Worm (Caenorhabditis elegans) whole organism, young adult: ENCODE measurements around the gene glt-5.
A peak's percentile ranks its signal among the peaks of the same experiment; 100 is the strongest.

Source experiments
- B0019.2 ChIP-seq: fragments of 200-800 bp; sonication (Bioruptor generic); conservative IDR thresholded peaks from 2 replicates; pipeline ENCODE4 v1.3.6; 2022; ENCODE audit warnings: missing genetic modification reagents, missing genetic modification characterization, missing compliant biosample characterization
- B0261.1 ChIP-seq: sonication (generic microtip); optimal IDR thresholded peaks from 2 replicates; lab custom pipeline; 2016; ENCODE audit warnings: mild to moderate bottlenecking, missing genetic modification characterization, moderate library complexity, missing compliant biosample characterization
- B0336.3 ChIP-seq: fragments of 200-800 bp; sonication (Bioruptor generic); IDR thresholded peaks from 2 replicates; pipeline ENCODE4 v1.3.6; 2022; ENCODE audit warnings: missing genetic modification characterization, missing compliant biosample characterization
- C17E4.6 ChIP-seq: fragments of 200-800 bp; sonication (Bioruptor generic); IDR thresholded peaks from 2 replicates; pipeline ENCODE4 v1.3.6; 2022; ENCODE audit warnings: missing genetic modification reagents, missing genetic modification characterization, missing compliant biosample characterization
- F22D6.2 ChIP-seq: sonication (generic microtip); optimal IDR thresholded peaks from 2 replicates; lab custom pipeline; 2016; ENCODE audit warnings: mild to moderate bottlenecking, missing genetic modification characterization, missing compliant biosample characterization
- F23B12.7 ChIP-seq: sonication (generic microtip); optimal IDR thresholded peaks from 2 replicates; lab custom pipeline; 2017; ENCODE audit warnings: missing genetic modification characterization, mild to moderate bottlenecking, missing compliant biosample characterization, antibody characterized with exemption, moderate library complexity; ENCODE audit not compliant: insufficient read depth
- F37B4.10 ChIP-seq: fragments of 200-800 bp; sonication (Bioruptor generic); IDR thresholded peaks from 2 replicates; pipeline ENCODE4 v1.3.6; 2022; ENCODE audit warnings: missing genetic modification characterization, missing compliant biosample characterization
- F55B11.4 ChIP-seq: sonication (generic microtip); optimal IDR thresholded peaks from 2 replicates; lab custom pipeline; 2016; ENCODE audit warnings: missing compliant biosample characterization, missing genetic modification characterization, borderline replicate concordance; ENCODE audit not compliant: insufficient read depth
- F57A8.1 ChIP-seq: fragments of 200-800 bp; sonication (Bioruptor generic); optimal IDR thresholded peaks from 2 replicates; lab custom pipeline; 2018; ENCODE audit warnings: mild to moderate bottlenecking, missing genetic modification characterization, moderate library complexity, missing compliant biosample characterization
- K11D2.4 ChIP-seq: fragments of 200-800 bp; sonication (Bioruptor generic); IDR thresholded peaks from 2 replicates; pipeline ENCODE4 v1.3.6; 2022; ENCODE audit warnings: missing genetic modification reagents, missing genetic modification characterization, missing compliant biosample characterization
- T07F8.4 ChIP-seq: sonication (generic microtip); optimal IDR thresholded peaks from 2 replicates; lab custom pipeline; 2016; ENCODE audit warnings: mild to moderate bottlenecking, missing genetic modification characterization, moderate library complexity, missing compliant biosample characterization
- Y79H2A.3 ChIP-seq: fragments of 200-800 bp; sonication (Bioruptor generic); conservative IDR thresholded peaks from 2 replicates; pipeline ENCODE4 v1.3.6; 2022; ENCODE audit warnings: missing genetic modification reagents, missing genetic modification characterization, missing compliant biosample characterization
- akir-1 ChIP-seq: fragments of 200-800 bp; sonication (Bioruptor generic); optimal IDR thresholded peaks from 2 replicates; lab custom pipeline; 2018; ENCODE audit warnings: mild to moderate bottlenecking, missing genetic modification characterization, moderate library complexity, missing compliant biosample characterization
- aptf-3 ChIP-seq: fragments of 200-800 bp; sonication (Bioruptor generic); IDR thresholded peaks from 2 replicates; pipeline ENCODE4 v1.3.6; 2022; ENCODE audit warnings: missing genetic modification characterization, missing compliant biosample characterization
- athp-1 ChIP-seq: sonication (generic microtip); optimal IDR thresholded peaks from 2 replicates; lab custom pipeline; 2017; ENCODE audit warnings: mild to moderate bottlenecking, missing genetic modification characterization, missing compliant biosample characterization
- attf-6 ChIP-seq: fragments of 200-800 bp; sonication (Bioruptor generic); IDR thresholded peaks from 2 replicates; pipeline ENCODE4 v1.3.6; 2022; ENCODE audit warnings: missing genetic modification reagents, missing genetic modification characterization, missing compliant biosample characterization
- cebp-1 ChIP-seq, 2 experiments: fragments of 200-800 bp in 1 of 2; sonication (Bioruptor generic) in 1 of 2; sonication (generic microtip) in 1 of 2; IDR thresholded peaks in 1 of 2; optimal IDR thresholded peaks in 1 of 2; 2 replicates each; pipeline versions ENCODE4 v1.3.6 to Lab custom; 2017 to 2022; ENCODE audit warnings: missing compliant biosample characterization in 2 of 2, missing genetic modification characterization in 2 of 2, mild to moderate bottlenecking in 1 of 2, missing genetic modification reagents in 1 of 2, moderate library complexity in 1 of 2
- cebp-2 ChIP-seq: fragments of 200-800 bp; sonication (Bioruptor generic); IDR thresholded peaks from 2 replicates; pipeline ENCODE4 v1.3.6; 2022; ENCODE audit warnings: missing genetic modification characterization, missing compliant biosample characterization
- ceh-79 ChIP-seq: sonication (generic microtip); optimal IDR thresholded peaks from 2 replicates; lab custom pipeline; 2017; ENCODE audit warnings: mild to moderate bottlenecking, missing genetic modification characterization, missing compliant biosample characterization
- dpff-1 ChIP-seq: sonication (generic microtip); optimal IDR thresholded peaks from 2 replicates; lab custom pipeline; 2017; ENCODE audit warnings: mild to moderate bottlenecking, missing genetic modification characterization, missing compliant biosample characterization
- egl-44 ChIP-seq: fragments of 200-800 bp; sonication (Bioruptor generic); IDR thresholded peaks from 2 replicates; pipeline ENCODE4 v1.3.6; 2022; ENCODE audit warnings: missing genetic modification reagents, missing genetic modification characterization, missing compliant biosample characterization
- egrh-3 ChIP-seq: fragments of 200-800 bp; sonication (Bioruptor generic); IDR thresholded peaks from 2 replicates; pipeline ENCODE4 v1.3.6; 2022; ENCODE audit warnings: missing genetic modification reagents, missing genetic modification characterization, missing compliant biosample characterization
- ekl-4 ChIP-seq: fragments of 200-800 bp; sonication (Bioruptor generic); IDR thresholded peaks from 2 replicates; pipeline ENCODE4 v1.3.6; 2022; ENCODE audit warnings: missing genetic modification reagents, missing genetic modification characterization, missing compliant biosample characterization
- gei-17 ChIP-seq: fragments of 200-800 bp; sonication (Bioruptor generic); optimal IDR thresholded peaks from 2 replicates; lab custom pipeline; 2018; ENCODE audit warnings: mild to moderate bottlenecking, missing genetic modification characterization, missing compliant biosample characterization
- hlh-12 ChIP-seq: sonication (generic microtip); optimal IDR thresholded peaks from 2 replicates; lab custom pipeline; 2016; ENCODE audit warnings: missing genetic modification characterization, missing compliant biosample characterization
- hlh-26 ChIP-seq: fragments of 200-800 bp; sonication (Bioruptor generic); conservative IDR thresholded peaks from 2 replicates; pipeline ENCODE4 v1.3.6; 2022; ENCODE audit warnings: missing genetic modification reagents, missing genetic modification characterization, missing compliant biosample characterization
- hmg-20 ChIP-seq: fragments of 200-800 bp; sonication (Bioruptor generic); IDR thresholded peaks from 2 replicates; pipeline ENCODE4 v1.3.6; 2022; ENCODE audit warnings: missing genetic modification reagents, missing genetic modification characterization, missing compliant biosample characterization
- let-607 ChIP-seq, 2 experiments: fragments of 200-800 bp in 1 of 2; sonication (Bioruptor generic) in 1 of 2; sonication (generic microtip) in 1 of 2; optimal IDR thresholded peaks; 2 replicates each; lab custom pipeline; 2016 to 2018; ENCODE audit warnings: mild to moderate bottlenecking in 2 of 2, missing compliant biosample characterization in 2 of 2, missing genetic modification characterization in 2 of 2, moderate library complexity in 2 of 2, missing genotype in 1 of 2
- lin-26 ChIP-seq: fragments of 200-800 bp; sonication (Bioruptor generic); IDR thresholded peaks from 2 replicates; pipeline ENCODE4 v1.3.6; 2022; ENCODE audit warnings: missing genetic modification reagents, missing genetic modification characterization, missing compliant biosample characterization
- lin-54 ChIP-seq: fragments of 200-800 bp; sonication (Bioruptor generic); optimal IDR thresholded peaks from 2 replicates; lab custom pipeline; 2018; ENCODE audit warnings: mild to moderate bottlenecking, missing genetic modification characterization, missing compliant biosample characterization
- lsl-1 ChIP-seq: fragments of 200-800 bp; sonication (Bioruptor generic); optimal IDR thresholded peaks from 2 replicates; lab custom pipeline; 2018; ENCODE audit warnings: mild to moderate bottlenecking, missing genetic modification characterization, moderate library complexity, missing compliant biosample characterization
- madf-10 ChIP-seq: sonication (generic microtip); optimal IDR thresholded peaks from 2 replicates; lab custom pipeline; 2016; ENCODE audit warnings: mild to moderate bottlenecking, missing genetic modification characterization, missing compliant biosample characterization
- mcd-1 ChIP-seq: fragments of 200-800 bp; sonication (Bioruptor generic); IDR thresholded peaks from 2 replicates; pipeline ENCODE4 v1.3.6; 2022; ENCODE audit warnings: missing genetic modification reagents, missing genetic modification characterization, missing compliant biosample characterization
- mel-28 ChIP-seq: sonication (generic microtip); optimal IDR thresholded peaks from 2 replicates; lab custom pipeline; 2016; ENCODE audit warnings: borderline replicate concordance, mild to moderate bottlenecking, missing genetic modification characterization, missing compliant biosample characterization
- mes-4 ChIP-seq: sonication (generic microtip); optimal IDR thresholded peaks from 2 replicates; lab custom pipeline; 2016; ENCODE audit warnings: missing genotype, missing genetic modification characterization, missing compliant biosample characterization
- nfya-2 ChIP-seq: fragments of 200-800 bp; sonication (Bioruptor generic); IDR thresholded peaks from 2 replicates; pipeline ENCODE4 v1.3.6; 2022; ENCODE audit warnings: missing genetic modification reagents, missing genetic modification characterization, missing compliant biosample characterization
- nhr-120 ChIP-seq: fragments of 200-800 bp; sonication (Bioruptor generic); IDR thresholded peaks from 2 replicates; pipeline ENCODE4 v1.3.6; 2022; ENCODE audit warnings: missing genetic modification characterization, missing compliant biosample characterization
- nhr-27 ChIP-seq: fragments of 200-800 bp; sonication (Bioruptor generic); optimal IDR thresholded peaks from 2 replicates; lab custom pipeline; 2018; ENCODE audit warnings: mild to moderate bottlenecking, missing genetic modification characterization, moderate library complexity, missing compliant biosample characterization
- nhr-80 ChIP-seq: sonication (generic microtip); optimal IDR thresholded peaks from 2 replicates; lab custom pipeline; 2016; ENCODE audit warnings: missing genetic modification characterization, missing compliant biosample characterization
- pbrm-1 ChIP-seq: fragments of 200-800 bp; sonication (Bioruptor generic); IDR thresholded peaks from 2 replicates; pipeline ENCODE4 v1.3.6; 2022; ENCODE audit warnings: missing genetic modification reagents, missing genetic modification characterization, missing compliant biosample characterization
- rpc-1 ChIP-seq, 2 experiments: fragments of 150-350 bp in 1 of 2; sonication (generic microtip) in 1 of 2; optimal IDR thresholded peaks; 2 replicates each; lab custom pipeline; 2014 to 2018; ENCODE audit warnings: missing biosample characterization in 1 of 2, missing genetic modification characterization in 1 of 2, missing genetic modification reagents in 1 of 2, missing genotype in 1 of 2
- snpc-1.1 ChIP-seq: sonication (generic microtip); optimal IDR thresholded peaks from 2 replicates; lab custom pipeline; 2017; ENCODE audit warnings: missing genetic modification characterization, mild to moderate bottlenecking, missing compliant biosample characterization, antibody characterized with exemption, moderate library complexity, missing genotype, missing genetic modification reagents; ENCODE audit not compliant: insufficient read depth
- snpc-3.4 ChIP-seq: sonication (generic microtip); optimal IDR thresholded peaks from 2 replicates; lab custom pipeline; 2017; ENCODE audit warnings: missing genetic modification characterization, mild to moderate bottlenecking, missing compliant biosample characterization, antibody characterized with exemption, moderate library complexity, missing genotype, missing genetic modification reagents
- somi-1 ChIP-seq: fragments of 200-800 bp; sonication (Bioruptor generic); optimal IDR thresholded peaks from 2 replicates; lab custom pipeline; 2018; ENCODE audit warnings: mild to moderate bottlenecking, missing genetic modification characterization, missing compliant biosample characterization
- tlf-1 ChIP-seq: fragments of 200-800 bp; sonication (Bioruptor generic); optimal IDR thresholded peaks from 2 replicates; lab custom pipeline; 2018; ENCODE audit warnings: mild to moderate bottlenecking, missing genetic modification characterization, missing compliant biosample characterization
- xnd-1 ChIP-seq: sonication (generic microtip); optimal IDR thresholded peaks from 2 replicates; lab custom pipeline; 2016; ENCODE audit warnings: missing genotype, missing genetic modification reagents, missing genetic modification characterization, missing compliant biosample characterization
- ztf-28 ChIP-seq: fragments of 200-800 bp; sonication (Bioruptor generic); IDR thresholded peaks from 2 replicates; pipeline ENCODE4 v1.3.6; 2022; ENCODE audit warnings: missing genetic modification reagents, missing genetic modification characterization, missing compliant biosample characterization
- ztf-3 ChIP-seq: fragments of 200-800 bp; sonication (Bioruptor generic); optimal IDR thresholded peaks from 2 replicates; lab custom pipeline; 2018; ENCODE audit warnings: mild to moderate bottlenecking, missing genetic modification characterization, missing compliant biosample characterization

glt-5 gene

ce11 chrII:9746069-9746468, 37.4 kb upstream of the glt-5 start, which contains the start of the genes Y53C12B.1 and nos-3 (continued):
- TF ChIP-seq hlh-26 (GFP tag; lab: Robert Waterston, UW), result no peak
- TF ChIP-seq C17E4.6 (GFP tag; lab: Robert Waterston, UW), result no peak
- TF ChIP-seq ztf-3, result no peak
- TF ChIP-seq F37B4.10 (GFP tag; lab: Robert Waterston, UW), result no peak
- TF ChIP-seq snpc-1.1, result no peak
- no peak for TF ChIP-seq mel-28 (tag; lab: Kevin White, UChicago)
- TF ChIP-seq rpc-1 (optimal IDR thresholded peaks at IDR 0.05; lab: Kevin White, UChicago), result no peak
- TF ChIP-seq rpc-1 (tag; optimal IDR thresholded peaks at IDR 0.05; lab: Kevin White, UChicago), result no peak
- TF ChIP-seq snpc-3.4 (tag; lab: Kevin White, UChicago), result no peak
- no peak for TF ChIP-seq nhr-80 (tag; lab: Kevin White, UChicago)
- no peak for TF ChIP-seq K11D2.4 (GFP tag; lab: Robert Waterston, UW)
- peak; percentile 66 for TF ChIP-seq pbrm-1
- TF ChIP-seq F23B12.7 (tag; lab: Kevin White, UChicago), result peak; percentile 25
- no peak for TF ChIP-seq nhr-120
- no peak for TF ChIP-seq hlh-12 (tag; lab: Kevin White, UChicago)
- TF ChIP-seq lin-26 (GFP tag; lab: Robert Waterston, UW), result no peak
- no peak for TF ChIP-seq athp-1
- TF ChIP-seq F22D6.2 (tag; lab: Kevin White, UChicago), result no peak
- peak; percentile 56 for TF ChIP-seq lin-54 (GFP tag; lab: Kevin White, UChicago)
- peak; percentile 90 for TF ChIP-seq lsl-1 (GFP tag; lab: Kevin White, UChicago)
- peak; percentile 56 for TF ChIP-seq mcd-1 (GFP tag; lab: Robert Waterston, UW)
- TF ChIP-seq egl-44, result no peak
- no peak for TF ChIP-seq aptf-3 (GFP tag; lab: Robert Waterston, UW)
- no peak for TF ChIP-seq cebp-1 (GFP tag; IDR thresholded peaks at IDR 0.05; lab: Robert Waterston, UW)
- TF ChIP-seq cebp-1 (tag; optimal IDR thresholded peaks at IDR 0.05; lab: Kevin White, UChicago), result peak; percentile 39
- no peak for TF ChIP-seq B0261.1 (tag; lab: Kevin White, UChicago)
- no peak for TF ChIP-seq nhr-27 (tag; lab: Kevin White, UChicago)
- TF ChIP-seq Y79H2A.3 (GFP tag; lab: Robert Waterston, UW), result no peak
- no peak for TF ChIP-seq cebp-2 (GFP tag; lab: Robert Waterston, UW)
- no peak for TF ChIP-seq B0336.3
- no peak for TF ChIP-seq hmg-20 (GFP tag; lab: Robert Waterston, UW)
- TF ChIP-seq T07F8.4 (tag; lab: Kevin White, UChicago), result no peak
- no peak for TF ChIP-seq F57A8.1 (GFP tag; lab: Kevin White, UChicago)
- TF ChIP-seq egrh-3 (GFP tag; lab: Robert Waterston, UW), result no peak
- no peak for TF ChIP-seq somi-1 (GFP tag; lab: Kevin White, UChicago)
- TF ChIP-seq let-607 (tag; optimal IDR thresholded peaks at IDR 0.05; lab: Kevin White, UChicago), result no peak
- no peak for TF ChIP-seq attf-6 (GFP tag; lab: Robert Waterston, UW)
- no peak for TF ChIP-seq nfya-2 (GFP tag; lab: Robert Waterston, UW)
- TF ChIP-seq tlf-1, result no peak
- no peak for TF ChIP-seq gei-17
- TF ChIP-seq ceh-79 (tag; lab: Kevin White, UChicago), result no peak
- no peak for TF ChIP-seq F55B11.4
- TF ChIP-seq madf-10 (tag; lab: Kevin White, UChicago), result no peak
- no peak for TF ChIP-seq akir-1 (GFP tag; lab: Kevin White, UChicago)
- no peak for TF ChIP-seq dpff-1 (tag; lab: Kevin White, UChicago)
- 0 out of 2 replicates have a peak, but pooled peaks have one; percentile 22 for TF ChIP-seq ekl-4 (GFP tag; lab: Robert Waterston, UW)
- no peak for TF ChIP-seq xnd-1
- TF ChIP-seq B0019.2 (GFP tag; lab: Robert Waterston, UW), result peak; percentile 87
- no peak for TF ChIP-seq ztf-28 (GFP tag; lab: Robert Waterston, UW)
- no peak for TF ChIP-seq mes-4 (tag; lab: Kevin White, UChicago)
- TF ChIP-seq, all 124 proteins: peak for 27
